Worm (Caenorhabditis elegans) whole organism, late embryonic: ENCODE measurements around the gene T20B12.4.

Experiments
- ama-1 ChIP-seq: fragments of 150-350 bp; optimal IDR thresholded peaks from 2 replicates; lab custom pipeline; 2014
- elt-2 ChIP-seq: sonication (generic microtip); optimal IDR thresholded peaks from 2 replicates; lab custom pipeline; 2016; ENCODE audit warnings: missing genetic modification reagents, missing genetic modification characterization, missing compliant biosample characterization
- ets-4 ChIP-seq: sonication (generic microtip); optimal IDR thresholded peaks from 2 replicates; lab custom pipeline; 2016; ENCODE audit warnings: missing genetic modification characterization, missing compliant biosample characterization
- fax-1 ChIP-seq: sonication (generic microtip); optimal IDR thresholded peaks from 2 replicates; lab custom pipeline; 2016; ENCODE audit warnings: missing genotype, missing genetic modification characterization, missing compliant biosample characterization
- fkh-10 ChIP-seq: fragments of 150-350 bp; optimal IDR thresholded peaks from 2 replicates; lab custom pipeline; 2014; ENCODE audit warnings: missing biosample characterization, missing genetic modification reagents, missing genetic modification characterization
- ref-2 ChIP-seq: sonication (generic microtip); optimal IDR thresholded peaks from 2 replicates; lab custom pipeline; 2016; ENCODE audit warnings: missing genetic modification characterization, missing compliant biosample characterization
- rnt-1 ChIP-seq: sonication (generic microtip); optimal IDR thresholded peaks from 2 replicates; lab custom pipeline; 2016; ENCODE audit warnings: missing genetic modification characterization, missing compliant biosample characterization
- sox-4 ChIP-seq: sonication (generic microtip); optimal IDR thresholded peaks from 2 replicates; lab custom pipeline; 2017; ENCODE audit warnings: mild to moderate bottlenecking, missing genetic modification characterization, inconsistent platforms, missing compliant biosample characterization

DNA sequence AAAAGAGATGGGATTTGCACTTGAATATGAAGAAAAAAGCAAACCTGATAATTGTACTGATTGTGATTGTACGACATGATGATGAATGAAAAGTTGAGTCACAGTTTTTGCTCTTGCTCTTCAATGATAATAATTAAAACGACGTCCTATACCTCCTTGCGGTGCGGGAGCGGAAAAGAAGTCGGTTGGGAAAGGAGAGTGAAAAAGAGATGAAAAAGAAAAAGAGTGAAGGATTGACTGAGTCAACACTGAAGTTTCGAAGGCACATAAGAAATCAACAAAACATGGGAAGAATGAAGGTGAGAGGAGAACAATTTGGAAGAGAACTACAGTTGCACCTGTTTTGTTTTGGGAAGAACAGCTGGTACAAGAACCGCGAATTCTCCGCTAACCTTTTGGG lies 48.1 kb upstream of the T20B12.4 start, which contains the start of gene F56C9.8:
- no peak for TF ChIP-seq ets-4 (tag; lab: Kevin White, UChicago)
- TF ChIP-seq fax-1 (tag; lab: Kevin White, UChicago): no peak
- no peak for TF ChIP-seq fkh-10 (GFP tag; lab: Kevin White, UChicago)
- no peak for TF ChIP-seq ama-1 (lab: Kevin White, UChicago)
- TF ChIP-seq elt-2 (tag; lab: Kevin White, UChicago): no peak
- no peak for TF ChIP-seq sox-4 (tag; lab: Kevin White, UChicago)
- TF ChIP-seq ref-2 (tag; lab: Kevin White, UChicago): no peak
- TF ChIP-seq rnt-1 (tag; lab: Kevin White, UChicago): no peak
